Fruit fly (Drosophila melanogaster) S2 (cell line): Measurements from ENCODE around the gene CG1999.

Source experiments
- CG8478 ChIP-seq: fragments of >200 bp; optimal IDR thresholded peaks from 2 replicates; lab custom pipeline; 2018
- CTCF ChIP-seq, 2 experiments: fragments of >200 bp; optimal IDR thresholded peaks; 2 replicates each; lab custom pipeline; 2018

DNA sequence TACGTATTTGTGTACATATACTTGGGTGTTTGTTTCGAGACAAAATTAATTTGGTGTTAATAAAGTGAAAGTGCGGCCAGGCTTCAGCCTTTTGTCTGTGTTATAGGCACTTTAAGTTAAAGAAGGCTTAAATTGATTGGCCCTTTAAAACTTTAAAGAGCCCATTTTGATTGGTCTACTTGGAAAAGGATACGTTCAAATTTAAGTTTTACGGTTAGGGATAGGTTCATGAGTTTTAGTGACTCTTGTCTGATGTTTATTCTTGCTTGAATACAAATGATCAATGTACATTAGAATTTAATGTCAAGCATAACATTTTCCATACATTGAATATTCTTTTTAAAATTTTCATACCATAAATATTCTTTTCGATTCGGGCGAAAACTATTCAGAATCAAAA, 48.3 kb downstream of the CG1999 start, which contains the start of gene CG32727:
- TF ChIP-seq CG8478 (no peak), CTCF (optimal IDR thresholded peaks at IDR 0.05; lab: Kevin White, UChicago) (no peak)
